Fruit fly (Drosophila melanogaster): Measurements from ENCODE around the gene Rab1.

Gene Rab1

dm6 chr3R:21296038-21296727, 27.3 kb upstream of the Rab1 start (continued):
- TF ChIP-seq jigr1 (GFP tag; IDR thresholded peaks at IDR 0.05) (no peak), CG6791 (GFP tag; IDR thresholded peaks at IDR 0.05; ENCODE audit: partially characterized antibody) (no peak), Tbp (GFP tag; optimal IDR thresholded peaks at IDR 0.05) (peak; percentile 89), mirr (GFP tag; optimal IDR thresholded peaks at IDR 0.05) (peak; percentile 73), chm (GFP tag; IDR thresholded peaks at IDR 0.05) (no peak), CG32772 (GFP tag; IDR thresholded peaks at IDR 0.05) (no peak), CG18262 (tag; optimal IDR thresholded peaks at IDR 0.05) (peak; percentile 94), Ssrp (tag; optimal IDR thresholded peaks at IDR 0.05) (peak; percentile 74), CG4617 (GFP tag; optimal IDR thresholded peaks at IDR 0.05; ENCODE audit: borderline replicate concordance) (peak; percentile 28), CG10979 (tag; optimal IDR thresholded peaks at IDR 0.05) (peak; percentile 85), D (optimal IDR thresholded peaks at IDR 0.05) (no peak), D (GFP tag; optimal IDR thresholded peaks at IDR 0.05) (peak; percentile 71), org-1 (GFP tag; optimal IDR thresholded peaks at IDR 0.05) (peak; percentile 72), CG8478 (optimal IDR thresholded peaks at IDR 0.05) (no peak), zen2 (GFP tag; IDR thresholded peaks at IDR 0.05; ENCODE audit: partially characterized antibody) (no peak), CG13296 (GFP tag; optimal IDR thresholded peaks at IDR 0.05) (peak; percentile 91), tio (GFP tag; optimal IDR thresholded peaks at IDR 0.05) (peak; percentile 85), CG16863 (GFP tag; optimal IDR thresholded peaks at IDR 0.05) (peak; percentile 57), CG14710 (tag; optimal IDR thresholded peaks at IDR 0.05) (peak; percentile 84), slou (GFP tag; optimal IDR thresholded peaks at IDR 0.05) (peak; percentile 14), ara (GFP tag; IDR thresholded peaks at IDR 0.05) (no peak), Dip2 (GFP tag; IDR thresholded peaks at IDR 0.05) (no peak), gce (GFP tag; IDR thresholded peaks at IDR 0.05) (no peak), CG6683 (GFP tag; optimal IDR thresholded peaks at IDR 0.05) (peak; percentile 68), CG12104 (GFP tag; optimal IDR thresholded peaks at IDR 0.05) (peak; percentile 61), CG12744 (GFP tag; optimal IDR thresholded peaks at IDR 0.05) (peak; percentile 45), pzg (GFP tag; optimal IDR thresholded peaks at IDR 0.05) (peak; percentile 35), row (GFP tag; IDR thresholded peaks at IDR 0.05) (no peak), ems (GFP tag; optimal IDR thresholded peaks at IDR 0.05) (peak; percentile 78), D19B (GFP tag; optimal IDR thresholded peaks at IDR 0.05) (peak; percentile 75), gsb (GFP tag; IDR thresholded peaks at IDR 0.05) (no peak), CG7987 (GFP tag; optimal IDR thresholded peaks at IDR 0.05) (peak; percentile 75), CG17186 (GFP tag; optimal IDR thresholded peaks at IDR 0.05) (no peak), Opbp (GFP tag; IDR thresholded peaks at IDR 0.05; ENCODE audit: partially characterized antibody) (no peak), pros (GFP tag; optimal IDR thresholded peaks at IDR 0.05) (peak; percentile 69), NC2α (GFP tag; optimal IDR thresholded peaks at IDR 0.05) (peak; percentile 42), Nf-YA (GFP tag; IDR thresholded peaks at IDR 0.05) (no peak), CG15601 (tag; optimal IDR thresholded peaks at IDR 0.05) (peak; percentile 81), dpn (GFP tag; optimal IDR thresholded peaks at IDR 0.05) (peak; percentile 65 to 88), CrebB (tag; optimal IDR thresholded peaks at IDR 0.05) (peak; percentile 79), cad (GFP tag; optimal IDR thresholded peaks at IDR 0.05) (peak; percentile 28), sqz (GFP tag; optimal IDR thresholded peaks at IDR 0.05) (peak; percentile 90), sug (tag; optimal IDR thresholded peaks at IDR 0.05) (peak; percentile 87), Sin3A (optimal IDR thresholded peaks at IDR 0.05) (no peak), GATAe (GFP tag; conservative IDR thresholded peaks at IDR 0.05) (no peak), CG13894 (tag; optimal IDR thresholded peaks at IDR 0.05) (peak; percentile 91), sob (GFP tag; IDR thresholded peaks at IDR 0.05) (no peak), zen (tag; optimal IDR thresholded peaks at IDR 0.05) (peak; percentile 65), Kr (GFP tag; optimal IDR thresholded peaks at IDR 0.05) (no peak), dmrt11E (tag; optimal IDR thresholded peaks at IDR 0.05) (peak; percentile 85), ro (GFP tag; IDR thresholded peaks at IDR 0.05) (no peak)

Measured in whole organism, embryonic.